Worm (Caenorhabditis elegans): ENCODE results near the gene gst-37.

DNA sequence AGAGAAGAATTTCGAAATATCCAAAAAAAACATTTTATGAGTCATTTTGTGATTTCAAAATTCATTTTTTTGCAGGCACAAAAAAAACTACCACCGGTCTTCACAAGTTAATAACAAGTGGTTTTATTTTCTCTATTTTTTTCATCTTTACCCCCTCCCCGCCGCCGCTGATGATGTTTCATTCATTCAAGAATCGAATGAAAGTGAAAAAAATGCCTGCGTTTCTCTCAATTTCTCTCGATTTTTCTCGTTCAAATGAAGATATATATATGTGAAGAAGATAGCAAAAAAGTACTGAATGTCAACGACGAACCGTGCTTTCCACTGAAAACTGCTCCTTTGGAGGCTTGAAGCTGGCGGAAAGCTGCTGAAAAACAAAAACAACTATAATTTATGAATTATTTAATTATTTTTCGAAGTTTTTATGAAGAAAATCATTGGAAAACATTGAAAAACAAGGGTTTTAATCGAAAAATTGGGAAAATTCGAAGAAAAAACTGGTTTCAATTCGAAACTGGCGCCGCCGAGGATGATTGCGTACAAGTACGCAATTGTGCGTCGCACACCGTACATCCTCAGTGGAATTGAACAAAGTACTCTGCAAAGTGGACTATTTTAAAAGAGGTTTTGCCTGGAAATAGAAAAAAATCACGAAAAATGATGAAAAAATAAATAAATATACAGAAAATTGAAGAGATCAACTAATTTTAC is 28.7 kb upstream of the gst-37 start, which contains the start of gene zig-11:
- no peak for TF ChIP-seq tab-1 (GFP tag; IDR thresholded peaks at IDR 0.05)
- no peak for TF ChIP-seq T22C8.4 (GFP tag; IDR thresholded peaks at IDR 0.05)
